Worm (Caenorhabditis elegans) whole organism, L4 larva: ENCODE measurements around the gene R53.5.

Experiments
- T20F7.1 ChIP-seq: fragments of 200-800 bp; sonication (Bioruptor generic); optimal IDR thresholded peaks from 2 replicates; lab custom pipeline; 2018; ENCODE audit warnings: mild to moderate bottlenecking, missing genetic modification characterization, missing compliant biosample characterization
- lin-13 ChIP-seq: fragments of 150-350 bp; optimal IDR thresholded peaks from 2 replicates; lab custom pipeline; 2014; ENCODE audit warnings: missing biosample characterization, missing genetic modification reagents, missing genetic modification characterization
- nhr-6 ChIP-seq: fragments of 150-350 bp; optimal IDR thresholded peaks from 2 replicates; lab custom pipeline; 2014; ENCODE audit warnings: missing biosample characterization, missing genetic modification characterization
- unc-39 ChIP-seq: sonication (generic microtip); optimal IDR thresholded peaks from 2 replicates; lab custom pipeline; 2017; ENCODE audit warnings: missing biosample characterization, missing genetic modification characterization

DNA sequence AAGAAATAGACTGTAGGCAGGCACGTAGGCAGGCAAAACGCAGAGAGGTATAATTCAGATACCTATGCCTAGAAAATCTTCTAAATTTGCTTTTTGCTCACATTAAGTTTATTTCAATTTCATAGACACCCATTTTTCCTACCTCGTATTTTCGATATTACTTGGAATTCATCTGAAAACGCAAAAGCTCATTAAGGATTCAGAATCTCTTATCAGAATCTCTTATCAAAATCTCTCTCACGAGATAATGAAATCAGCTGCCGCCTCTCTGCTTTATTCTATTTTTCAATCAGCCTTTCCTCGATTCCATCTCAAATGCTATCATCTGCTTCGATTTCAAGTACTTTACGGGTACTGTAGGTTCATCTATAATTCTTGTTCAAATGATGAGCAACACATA, 18.4 kb downstream of the R53.5 start:
- TF ChIP-seq lin-13 (GFP tag; lab: Kevin White, UChicago) (no peak), nhr-6 (tag; lab: Kevin White, UChicago) (no peak), T20F7.1 (GFP tag; lab: Kevin White, UChicago) (no peak), unc-39 (no peak)
